Worm (Caenorhabditis elegans) whole organism, L3 larva: Measurements from ENCODE around the gene T01C3.2.

Source experiments
- egl-27 ChIP-seq: sonication (generic microtip); optimal IDR thresholded peaks from 4 replicates; lab custom pipeline; 2017; ENCODE audit warnings: missing biosample characterization, missing genetic modification reagents, missing genetic modification characterization
- mdl-1 ChIP-seq: fragments of 150-350 bp; optimal IDR thresholded peaks from 2 replicates; lab custom pipeline; 2014; ENCODE audit warnings: missing biosample characterization, missing genetic modification characterization
- unc-62 ChIP-seq: fragments of 150-350 bp; sonication (generic microtip); optimal IDR thresholded peaks from 4 replicates; lab custom pipeline; 2014; ENCODE audit warnings: missing biosample characterization, missing genetic modification reagents, missing genetic modification characterization

ce11 chrV:15013328-15013727 is 22.4 kb downstream of the T01C3.2 start:
- no peak for TF ChIP-seq mdl-1 (tag; lab: Kevin White, UChicago)
- no peak for TF ChIP-seq egl-27 (tag; lab: Kevin White, UChicago)
- TF ChIP-seq unc-62: no peak
